Fruit fly (Drosophila melanogaster) whole organism, prepupa: Measurements from ENCODE around the gene Had1.
A peak's percentile ranks its signal among the peaks of the same experiment; 100 is the strongest.

Experiments
- CG10631 ChIP-seq: fragments of 200-800 bp; sonication (Bioruptor generic); optimal IDR thresholded peaks from 2 replicates; lab custom pipeline; 2016; ENCODE audit warnings: missing biosample characterization, missing genetic modification characterization
- CG10669 ChIP-seq: fragments of 200-800 bp; sonication (Bioruptor generic); optimal IDR thresholded peaks from 3 replicates; lab custom pipeline; 2018; ENCODE audit warnings: missing biosample characterization, mild to moderate bottlenecking, missing genetic modification characterization, moderate library complexity
- CG11294 ChIP-seq: fragments of 200-800 bp; sonication (Bioruptor generic); IDR thresholded peaks from 2 replicates; pipeline ENCODE4 v1.3.6; 2022; ENCODE audit warnings: missing biosample characterization, missing genetic modification characterization
- CG11762 ChIP-seq: fragments of 200-800 bp; sonication (Bioruptor generic); optimal IDR thresholded peaks from 3 replicates; lab custom pipeline; 2016; ENCODE audit warnings: missing biosample characterization, missing genetic modification characterization; ENCODE audit not compliant: insufficient read depth
- CG15336 ChIP-seq: fragments of 200-800 bp; sonication (Bioruptor generic); IDR thresholded peaks from 2 replicates; pipeline ENCODE4 v1.3.6; 2022; ENCODE audit warnings: missing biosample characterization, missing genetic modification characterization
- CG1621 ChIP-seq: fragments of 200-800 bp; sonication (Bioruptor generic); optimal IDR thresholded peaks from 3 replicates; lab custom pipeline; 2018; ENCODE audit warnings: missing biosample characterization, mild to moderate bottlenecking, missing genetic modification characterization
- CG16779 ChIP-seq: fragments of 200-800 bp; sonication (Bioruptor generic); optimal IDR thresholded peaks from 3 replicates; lab custom pipeline; 2017; ENCODE audit warnings: missing biosample characterization, mild to moderate bottlenecking, missing genetic modification characterization
- CG3032 ChIP-seq: fragments of 200-800 bp; optimal IDR thresholded peaks from 2 replicates; lab custom pipeline; 2019; ENCODE audit warnings: missing biosample characterization, mild to moderate bottlenecking, missing genetic modification characterization, moderate library complexity
- CG31627 ChIP-seq: fragments of 200-800 bp; sonication (Bioruptor generic); optimal IDR thresholded peaks from 3 replicates; lab custom pipeline; 2016; ENCODE audit warnings: missing biosample characterization, missing genetic modification characterization
- CG34406 ChIP-seq: fragments of 200-800 bp; sonication (Bioruptor generic); optimal IDR thresholded peaks from 3 replicates; lab custom pipeline; 2016; ENCODE audit warnings: missing biosample characterization, missing genetic modification characterization
- CG3919 ChIP-seq: fragments of 200-800 bp; sonication (Bioruptor generic); optimal IDR thresholded peaks from 3 replicates; lab custom pipeline; 2016; ENCODE audit warnings: missing biosample characterization, missing genetic modification characterization
- CG4318 ChIP-seq: fragments of 200-800 bp; sonication (Bioruptor generic); optimal IDR thresholded peaks from 3 replicates; lab custom pipeline; 2017; ENCODE audit warnings: missing biosample characterization, mild to moderate bottlenecking, missing genetic modification characterization
- CG6276 ChIP-seq: fragments of 200-800 bp; sonication (Bioruptor generic); optimal IDR thresholded peaks from 2 replicates; lab custom pipeline; 2017; ENCODE audit warnings: missing biosample characterization, mild to moderate bottlenecking, missing genetic modification characterization
- CG6808 ChIP-seq: fragments of 200-800 bp; sonication (Bioruptor generic); optimal IDR thresholded peaks from 3 replicates; lab custom pipeline; 2017; ENCODE audit warnings: missing biosample characterization, missing genetic modification characterization, mild to moderate bottlenecking, moderate library complexity, missing genetic modification reagents
- CG7368 ChIP-seq: fragments of 200-800 bp; sonication (Bioruptor generic); optimal IDR thresholded peaks from 3 replicates; lab custom pipeline; 2016; ENCODE audit warnings: missing biosample characterization, missing genetic modification characterization
- CG9139 ChIP-seq: fragments of 200-800 bp; sonication (Bioruptor generic); optimal IDR thresholded peaks from 3 replicates; lab custom pipeline; 2017; ENCODE audit warnings: missing biosample characterization, mild to moderate bottlenecking, missing genetic modification characterization
- Eip78C ChIP-seq: fragments of 200-800 bp; sonication (Bioruptor generic); peaks from one replicate; lab custom pipeline; 2016; ENCODE audit warnings: missing biosample characterization, missing genetic modification characterization
- Eip93F ChIP-seq: fragments of 200-800 bp; sonication (Bioruptor generic); optimal IDR thresholded peaks from 2 replicates; lab custom pipeline; 2016; ENCODE audit warnings: missing biosample characterization, mild to moderate bottlenecking, missing genetic modification characterization
- Gug ChIP-seq: fragments of 200-800 bp; sonication (Bioruptor generic); IDR thresholded peaks from 2 replicates; pipeline ENCODE4 v1.3.6; 2022; ENCODE audit warnings: missing biosample characterization, missing genetic modification characterization
- Hr39 ChIP-seq: fragments of 200-800 bp; sonication (Bioruptor generic); optimal IDR thresholded peaks from 2 replicates; lab custom pipeline; 2016; ENCODE audit warnings: missing biosample characterization, missing genetic modification characterization
- Lpt ChIP-seq: fragments of 200-800 bp; sonication (Bioruptor generic); optimal IDR thresholded peaks from 3 replicates; lab custom pipeline; 2016; ENCODE audit warnings: missing biosample characterization, missing genetic modification characterization
- Smox ChIP-seq: fragments of 200-800 bp; sonication (Bioruptor generic); optimal IDR thresholded peaks from 3 replicates; lab custom pipeline; 2016; ENCODE audit warnings: missing biosample characterization, missing genetic modification characterization
- Sox102F ChIP-seq: fragments of 200-800 bp; sonication (Bioruptor generic); optimal IDR thresholded peaks from 2 replicates; lab custom pipeline; 2016; ENCODE audit warnings: missing biosample characterization, mild to moderate bottlenecking, missing genetic modification characterization
- Sox14 ChIP-seq: fragments of 200-800 bp; sonication (Bioruptor generic); optimal IDR thresholded peaks from 3 replicates; lab custom pipeline; 2016; ENCODE audit warnings: missing biosample characterization, missing genetic modification characterization
- Sox15 ChIP-seq: fragments of 200-800 bp; sonication (Bioruptor generic); optimal IDR thresholded peaks from 3 replicates; lab custom pipeline; 2016; ENCODE audit warnings: missing biosample characterization, missing genetic modification characterization
- achi ChIP-seq: fragments of 200-800 bp; sonication (Bioruptor generic); optimal IDR thresholded peaks from 3 replicates; lab custom pipeline; 2016; ENCODE audit warnings: missing biosample characterization, missing genetic modification characterization
- cyc ChIP-seq: fragments of 200-800 bp; sonication (Bioruptor generic); optimal IDR thresholded peaks from 3 replicates; lab custom pipeline; 2016; ENCODE audit warnings: missing biosample characterization, missing genetic modification characterization
- dsx ChIP-seq: fragments of 200-800 bp; optimal IDR thresholded peaks from 3 replicates; lab custom pipeline; 2019; ENCODE audit warnings: missing biosample characterization, mild to moderate bottlenecking, missing genetic modification characterization, moderate library complexity; ENCODE audit not compliant: poor library complexity, severe bottlenecking
- eg ChIP-seq: fragments of 200-800 bp; sonication (Bioruptor generic); IDR thresholded peaks from 3 replicates; pipeline ENCODE4 v1.3.6; 2022; ENCODE audit warnings: missing biosample characterization, missing genetic modification characterization
- fd85E ChIP-seq: fragments of 200-800 bp; sonication (Bioruptor generic); optimal IDR thresholded peaks from 3 replicates; lab custom pipeline; 2016; ENCODE audit warnings: missing biosample characterization, missing genetic modification characterization
- fkh ChIP-seq: fragments of 200-800 bp; sonication (Bioruptor generic); optimal IDR thresholded peaks from 3 replicates; lab custom pipeline; 2017; ENCODE audit warnings: missing biosample characterization, mild to moderate bottlenecking, missing genetic modification characterization, moderate library complexity
- net ChIP-seq: fragments of 200-800 bp; sonication (Bioruptor generic); optimal IDR thresholded peaks from 3 replicates; lab custom pipeline; 2016; ENCODE audit warnings: missing biosample characterization, missing genetic modification characterization
- pdm3 ChIP-seq: fragments of 200-800 bp; sonication (Bioruptor generic); optimal IDR thresholded peaks from 3 replicates; lab custom pipeline; 2016; ENCODE audit warnings: missing biosample characterization, missing genetic modification characterization
- salr ChIP-seq, 2 experiments: fragments of 200-800 bp; sonication (Bioruptor generic); optimal IDR thresholded peaks; 3 replicates each; lab custom pipeline; 2016 to 2018; ENCODE audit warnings: missing biosample characterization in 2 of 2, missing genetic modification characterization in 2 of 2, mild to moderate bottlenecking in 1 of 2
- spab ChIP-seq: fragments of 200-800 bp; sonication (Bioruptor generic); optimal IDR thresholded peaks from 2 replicates; lab custom pipeline; 2017; ENCODE audit warnings: missing biosample characterization, mild to moderate bottlenecking, missing genetic modification characterization, missing genetic modification reagents
- ss ChIP-seq, 2 experiments: fragments of 200-800 bp; sonication (Bioruptor generic); optimal IDR thresholded peaks; 2 replicates in 1 of 2; 3 replicates in 1 of 2; lab custom pipeline; 2017 to 2018; ENCODE audit warnings: mild to moderate bottlenecking in 2 of 2, missing biosample characterization in 2 of 2, missing genetic modification characterization in 2 of 2, moderate library complexity in 1 of 2
- topi ChIP-seq: fragments of 200-800 bp; sonication (Bioruptor generic); optimal IDR thresholded peaks from 3 replicates; lab custom pipeline; 2016; ENCODE audit warnings: missing biosample characterization, missing genetic modification characterization

Gene Had1

DNA sequence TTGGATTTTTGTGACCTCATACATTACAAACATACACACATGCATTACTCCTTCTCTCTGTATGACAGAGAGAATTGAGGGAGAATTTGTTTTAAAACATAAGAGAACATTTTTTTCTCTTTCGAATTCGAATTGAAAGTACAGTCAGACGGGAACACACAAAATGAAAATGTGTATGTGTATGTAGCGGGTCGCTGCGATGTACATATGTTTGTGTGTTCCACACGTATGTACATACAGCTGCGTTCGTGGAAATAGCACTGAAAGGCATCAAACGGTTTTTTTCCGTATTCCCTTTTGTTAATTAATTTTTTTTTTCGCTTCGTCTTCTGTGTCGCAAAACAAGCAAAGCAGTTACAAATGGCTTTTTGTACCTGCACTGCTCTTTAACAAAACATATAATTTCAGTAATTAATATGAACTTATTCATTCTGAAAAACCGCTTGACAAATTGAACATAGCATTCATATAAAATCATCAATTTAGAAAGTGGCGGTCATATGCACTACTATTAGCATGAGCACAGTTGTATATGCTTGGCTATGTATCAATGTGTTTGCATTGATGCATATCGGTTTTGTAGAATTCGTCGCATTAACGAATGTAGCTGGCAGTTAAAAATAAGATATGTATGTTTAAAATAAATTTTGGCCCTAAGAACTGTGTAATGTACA lies 24.3 kb upstream of the Had1 start (continued):
- TF ChIP-seq CG3919: peak; percentile 93
- peak; percentile 95 for TF ChIP-seq CG10631 (GFP tag; lab: Kevin White, UChicago)
- peak; percentile 93 for TF ChIP-seq CG7368
- TF ChIP-seq fkh (GFP tag; lab: Kevin White, UChicago): peak; percentile 95
- TF ChIP-seq cyc: peak; percentile 95
- TF ChIP-seq CG10669 (GFP tag; lab: Kevin White, UChicago): peak; percentile 98
- peak; percentile 94 for TF ChIP-seq achi (GFP tag; lab: Kevin White, UChicago)
- TF ChIP-seq CG11294 (GFP tag; lab: Robert Waterston, UW): peak; percentile 92
- peak; percentile 92 for TF ChIP-seq Sox15 (GFP tag; lab: Kevin White, UChicago)
- peak; percentile 94 for TF ChIP-seq Lpt
- TF ChIP-seq CG9139 (GFP tag; lab: Kevin White, UChicago): peak; percentile 95
- peak; percentile 97 for TF ChIP-seq CG3032 (tag; lab: Kevin White, UChicago)
- peak; percentile 98 for TF ChIP-seq topi
- peak; percentile 97 for TF ChIP-seq pdm3 (GFP tag; lab: Kevin White, UChicago)
- TF ChIP-seq Sox14: peak; percentile 98
- peak; percentile 95 for TF ChIP-seq CG1621 (tag; lab: Kevin White, UChicago)

dm6 chrX:16331562-16332233 lies 23.2 kb upstream of the Had1 start:
- peak; percentile 59 for TF ChIP-seq Eip78C (GFP tag; lab: Kevin White, UChicago)
- TF ChIP-seq fkh (GFP tag; lab: Kevin White, UChicago): peak; percentile 90
- no peak for TF ChIP-seq Sox102F (GFP tag; lab: Kevin White, UChicago)
- TF ChIP-seq, all 60 proteins: peak for 2

dm6 chrX:16330659-16331058 lies 22.2 kb upstream of the Had1 start, which contains the start of gene CG9919:
Gene CG9919, minus strand, starts transcription at chrX:16330759.
- TF ChIP-seq CG9139 (GFP tag; lab: Kevin White, UChicago): no peak
- no peak for TF ChIP-seq CG16779 (tag; lab: Kevin White, UChicago)
- no peak for TF ChIP-seq Eip93F (GFP tag; lab: Kevin White, UChicago)
- no peak for TF ChIP-seq Gug (GFP tag; lab: Robert Waterston, UW)
- TF ChIP-seq CG6808 (GFP tag; lab: Kevin White, UChicago): no peak
- no peak for TF ChIP-seq Hr39 (GFP tag; lab: Kevin White, UChicago)
- TF ChIP-seq eg (GFP tag; lab: Robert Waterston, UW): no peak
- no peak for TF ChIP-seq CG11762 (GFP tag; lab: Kevin White, UChicago)
- TF ChIP-seq CG6276: no peak
- no peak for TF ChIP-seq spab (GFP tag; lab: Kevin White, UChicago)
- no peak for TF ChIP-seq CG31627 (GFP tag; lab: Kevin White, UChicago)
- TF ChIP-seq cyc: no peak
- TF ChIP-seq dsx: no peak
- no peak for TF ChIP-seq CG1621 (tag; lab: Kevin White, UChicago)
- TF ChIP-seq net: no peak
- no peak for TF ChIP-seq salr (GFP tag; optimal IDR thresholded peaks at IDR 0.05; lab: Kevin White, UChicago)
- no peak for TF ChIP-seq CG4318 (GFP tag; lab: Kevin White, UChicago)
- TF ChIP-seq CG34406: no peak
- TF ChIP-seq, all 60 proteins: peak for 0

DNA sequence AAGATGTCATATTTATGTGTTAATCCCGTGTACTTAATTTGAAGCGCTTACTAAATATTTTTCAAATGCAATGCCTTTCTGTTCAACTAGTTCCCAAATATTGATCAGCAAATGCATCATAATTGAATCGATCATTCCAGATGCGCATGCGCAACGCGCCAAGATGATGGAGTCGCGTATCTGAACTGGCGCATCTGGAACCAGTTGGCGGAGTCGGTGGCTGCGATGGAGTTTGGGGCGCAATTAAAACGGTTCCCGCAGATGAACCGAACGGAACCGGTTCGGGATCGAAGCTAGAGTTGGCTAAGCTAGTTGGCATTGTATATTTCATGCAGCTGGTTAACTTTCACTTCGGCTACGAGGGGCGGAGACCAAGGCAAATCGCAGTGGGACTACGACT lies 17.0 kb upstream of the Had1 start, which contains the start of gene CalpC:
CalpC (plus strand) TSS at position 292 of the 400 bp plus-strand sequence.
- TF ChIP-seq net (no peak), ss (GFP tag; optimal IDR thresholded peaks at IDR 0.05; lab: Kevin White, UChicago) (peak; percentile 13 to 45), cyc (no peak), CG15336 (no peak), CG1621 (tag; lab: Kevin White, UChicago) (peak; percentile 48), fd85E (GFP tag; lab: Kevin White, UChicago) (no peak), spab (GFP tag; lab: Kevin White, UChicago) (no peak), Smox (GFP tag; lab: Kevin White, UChicago) (no peak)
